Worm (Caenorhabditis elegans) whole organism, mixed stage, embryonic: ENCODE measurements around the gene T16G12.10.

Source experiments
- M03D4.4 ChIP-seq: sonication (generic microtip); optimal IDR thresholded peaks from 2 replicates; lab custom pipeline; 2017; ENCODE audit warnings: mild to moderate bottlenecking, missing genetic modification characterization, missing compliant biosample characterization
- bed-3 ChIP-seq: fragments of 200-800 bp; sonication (Bioruptor generic); optimal IDR thresholded peaks from 3 replicates; lab custom pipeline; 2018; ENCODE audit warnings: mild to moderate bottlenecking, missing genetic modification characterization, moderate library complexity, missing compliant biosample characterization
- blmp-1 ChIP-seq: fragments of 150-350 bp; optimal IDR thresholded peaks from 2 replicates; lab custom pipeline; 2014; ENCODE audit warnings: missing biosample characterization, missing genetic modification characterization
- ceh-39 ChIP-seq: fragments of 150-350 bp; optimal IDR thresholded peaks from 2 replicates; lab custom pipeline; 2014; ENCODE audit warnings: missing biosample characterization, missing genetic modification characterization
- ceh-43 ChIP-seq: fragments of 200-800 bp; sonication (Bioruptor generic); optimal IDR thresholded peaks from 2 replicates; lab custom pipeline; 2018; ENCODE audit warnings: mild to moderate bottlenecking, missing genetic modification characterization, moderate library complexity, missing compliant biosample characterization
- ces-1 ChIP-seq: fragments of 150-350 bp; optimal IDR thresholded peaks from 2 replicates; lab custom pipeline; 2014; ENCODE audit warnings: missing biosample characterization, missing genetic modification reagents, missing genetic modification characterization
- drap-1 ChIP-seq: fragments of 200-800 bp; sonication (Bioruptor generic); optimal IDR thresholded peaks from 3 replicates; lab custom pipeline; 2018; ENCODE audit warnings: mild to moderate bottlenecking, missing genetic modification characterization, missing compliant biosample characterization
- elt-1 ChIP-seq: sonication (generic microtip); optimal IDR thresholded peaks from 2 replicates; lab custom pipeline; 2017; ENCODE audit warnings: missing genetic modification characterization, mild to moderate bottlenecking, missing compliant biosample characterization, antibody characterized with exemption, moderate library complexity, borderline replicate concordance; ENCODE audit not compliant: insufficient read depth
- elt-3 ChIP-seq: fragments of 150-350 bp; optimal IDR thresholded peaks from 2 replicates; lab custom pipeline; 2014; ENCODE audit warnings: missing biosample characterization, missing genetic modification characterization
- flh-1 ChIP-seq: fragments of 200-800 bp; sonication (Bioruptor generic); optimal IDR thresholded peaks from 2 replicates; lab custom pipeline; 2018; ENCODE audit warnings: mild to moderate bottlenecking, missing genetic modification characterization, moderate library complexity, missing compliant biosample characterization
- hlh-1 ChIP-seq: fragments of 150-350 bp; optimal IDR thresholded peaks from 2 replicates; lab custom pipeline; 2014; ENCODE audit warnings: missing biosample characterization, missing genetic modification reagents, missing genetic modification characterization
- lin-13 ChIP-seq: fragments of 150-350 bp; optimal IDR thresholded peaks from 2 replicates; lab custom pipeline; 2014; ENCODE audit warnings: missing biosample characterization, missing genetic modification characterization
- lin-32 ChIP-seq: fragments of 200-800 bp; sonication (Bioruptor generic); optimal IDR thresholded peaks from 2 replicates; lab custom pipeline; 2018; ENCODE audit warnings: mild to moderate bottlenecking, missing genetic modification characterization, missing compliant biosample characterization
- lsy-2 ChIP-seq: fragments of 150-350 bp; optimal IDR thresholded peaks from 2 replicates; lab custom pipeline; 2014; ENCODE audit warnings: missing biosample characterization, missing genetic modification characterization
- mab-5 ChIP-seq: fragments of 150-350 bp; optimal IDR thresholded peaks from 2 replicates; lab custom pipeline; 2014; ENCODE audit warnings: missing biosample characterization, missing genetic modification characterization
- nhr-12 ChIP-seq: fragments of 150-350 bp; optimal IDR thresholded peaks from 2 replicates; lab custom pipeline; 2014; ENCODE audit warnings: missing biosample characterization, missing genetic modification characterization
- nhr-2 ChIP-seq: fragments of 150-350 bp; optimal IDR thresholded peaks from 2 replicates; lab custom pipeline; 2014; ENCODE audit warnings: missing biosample characterization, missing genetic modification characterization
- nhr-237 ChIP-seq: fragments of 150-350 bp; optimal IDR thresholded peaks from 2 replicates; lab custom pipeline; 2014; ENCODE audit warnings: missing biosample characterization, missing genetic modification characterization
- nhr-28 ChIP-seq: fragments of 150-350 bp; optimal IDR thresholded peaks from 2 replicates; lab custom pipeline; 2014; ENCODE audit warnings: missing biosample characterization, missing genetic modification characterization
- nhr-76 ChIP-seq: sonication (generic microtip); optimal IDR thresholded peaks from 2 replicates; lab custom pipeline; 2017; ENCODE audit warnings: missing biosample characterization, missing genetic modification characterization
- pha-4 ChIP-seq: fragments of 150-350 bp; optimal IDR thresholded peaks from 2 replicates; lab custom pipeline; 2018; ENCODE audit warnings: missing biosample characterization, missing genetic modification reagents, missing genetic modification characterization
- sem-2 ChIP-seq: fragments of 200-800 bp; sonication (Bioruptor generic); optimal IDR thresholded peaks from 2 replicates; lab custom pipeline; 2018; ENCODE audit warnings: mild to moderate bottlenecking, missing genetic modification characterization, missing compliant biosample characterization
- snpc-4 ChIP-seq: fragments of 150-350 bp; optimal IDR thresholded peaks from 2 replicates; lab custom pipeline; 2014; ENCODE audit warnings: missing biosample characterization, missing genetic modification characterization
- sptf-1 ChIP-seq: sonication (generic microtip); optimal IDR thresholded peaks from 2 replicates; lab custom pipeline; 2017; ENCODE audit warnings: mild to moderate bottlenecking, missing genetic modification characterization, moderate library complexity, missing compliant biosample characterization
- tbx-8 ChIP-seq: fragments of 200-800 bp; sonication (Bioruptor generic); optimal IDR thresholded peaks from 2 replicates; lab custom pipeline; 2018; ENCODE audit warnings: mild to moderate bottlenecking, missing genetic modification characterization, moderate library complexity, missing compliant biosample characterization
- unc-120 ChIP-seq: sonication (generic microtip); optimal IDR thresholded peaks from 2 replicates; lab custom pipeline; 2017; ENCODE audit warnings: missing genetic modification characterization, missing compliant biosample characterization; ENCODE audit not compliant: poor library complexity, severe bottlenecking
- unc-62 ChIP-seq: fragments of 150-350 bp; optimal IDR thresholded peaks from 2 replicates; lab custom pipeline; 2014; ENCODE audit warnings: missing biosample characterization, missing genetic modification reagents, missing genetic modification characterization
- zip-8 ChIP-seq: fragments of 150-350 bp; optimal IDR thresholded peaks from 2 replicates; lab custom pipeline; 2014; ENCODE audit warnings: missing biosample characterization, missing genetic modification characterization
- ztf-11 ChIP-seq: fragments of 150-350 bp; optimal IDR thresholded peaks from 2 replicates; lab custom pipeline; 2014; ENCODE audit warnings: missing biosample characterization, missing genetic modification characterization

T16G12.10 gene

ce11 chrIII:10035783-10036182 is 20.1 kb downstream of the T16G12.10 start, which contains the start of gene xbx-3:
xbx-3 (plus strand) TSS chrIII:10035945.
- TF ChIP-seq bed-3 (GFP tag; lab: Kevin White, UChicago) (no peak), nhr-28 (no peak), snpc-4 (tag; lab: Kevin White, UChicago) (no peak), lsy-2 (tag; lab: Kevin White, UChicago) (no peak), mab-5 (tag; lab: Kevin White, UChicago) (no peak), zip-8 (no peak), hlh-1 (tag; lab: Kevin White, UChicago) (no peak), drap-1 (GFP tag; lab: Kevin White, UChicago) (no peak), lin-13 (tag; lab: Kevin White, UChicago) (no peak), lin-32 (GFP tag; lab: Kevin White, UChicago) (no peak), nhr-237 (tag; lab: Kevin White, UChicago) (no peak), ceh-43 (GFP tag; lab: Kevin White, UChicago) (no peak), ztf-11 (tag; lab: Kevin White, UChicago) (no peak), nhr-2 (tag; lab: Kevin White, UChicago) (no peak), sem-2 (GFP tag; lab: Kevin White, UChicago) (no peak), nhr-12 (no peak), unc-62 (no peak)

- TF ChIP-seq bed-3 (GFP tag; lab: Kevin White, UChicago) (no peak), nhr-76 (tag; lab: Kevin White, UChicago) (no peak)
- TF ChIP-seq, all 35 proteins: peak for 0
These were observed 22.1 kb downstream of the T16G12.10 start, which contains the start of gene M04D8.8 for ce11 chrIII:10033881-10034280. M04D8.8 (plus strand) TSS chrIII:10034181.

DNA sequence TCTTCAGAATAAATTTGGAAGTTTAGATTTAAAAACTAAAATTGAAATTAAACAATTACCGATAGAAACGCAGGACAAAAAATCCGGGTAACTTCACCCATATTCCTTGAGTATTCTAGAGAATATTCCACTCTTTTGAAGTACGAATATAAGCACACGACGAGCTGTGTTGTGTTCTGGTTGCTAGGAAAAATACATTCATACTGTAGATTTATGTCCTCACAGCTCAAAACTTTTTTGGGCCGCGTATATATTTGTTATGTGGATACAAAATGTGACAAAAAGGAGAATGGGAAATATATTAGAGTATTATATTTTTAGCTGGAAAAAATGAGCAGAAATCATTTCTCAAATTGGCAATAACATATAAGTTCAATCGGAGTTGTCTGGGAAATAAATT is 22.7 kb downstream of the T16G12.10 start, which contains the start of gene M04D8.5:
TSS of gene M04D8.5 (minus strand) at position 101 of the 400 bp plus-strand sequence.
- TF ChIP-seq mab-5 (tag; lab: Kevin White, UChicago) (no peak), lsy-2 (tag; lab: Kevin White, UChicago) (no peak), hlh-1 (tag; lab: Kevin White, UChicago) (no peak), pha-4 (no peak), flh-1 (GFP tag; lab: Kevin White, UChicago) (no peak), snpc-4 (tag; lab: Kevin White, UChicago) (no peak), ces-1 (no peak), elt-3 (tag; lab: Kevin White, UChicago) (no peak), ceh-43 (GFP tag; lab: Kevin White, UChicago) (no peak), sptf-1 (no peak), lin-32 (GFP tag; lab: Kevin White, UChicago) (no peak), nhr-2 (tag; lab: Kevin White, UChicago) (no peak), zip-8 (no peak), sem-2 (GFP tag; lab: Kevin White, UChicago) (no peak), ztf-11 (tag; lab: Kevin White, UChicago) (no peak), unc-120 (no peak), nhr-28 (no peak), tbx-8 (GFP tag; lab: Kevin White, UChicago) (no peak), elt-1 (tag; lab: Kevin White, UChicago) (no peak)
- TF ChIP-seq, all 35 proteins: peak for 0

DNA sequence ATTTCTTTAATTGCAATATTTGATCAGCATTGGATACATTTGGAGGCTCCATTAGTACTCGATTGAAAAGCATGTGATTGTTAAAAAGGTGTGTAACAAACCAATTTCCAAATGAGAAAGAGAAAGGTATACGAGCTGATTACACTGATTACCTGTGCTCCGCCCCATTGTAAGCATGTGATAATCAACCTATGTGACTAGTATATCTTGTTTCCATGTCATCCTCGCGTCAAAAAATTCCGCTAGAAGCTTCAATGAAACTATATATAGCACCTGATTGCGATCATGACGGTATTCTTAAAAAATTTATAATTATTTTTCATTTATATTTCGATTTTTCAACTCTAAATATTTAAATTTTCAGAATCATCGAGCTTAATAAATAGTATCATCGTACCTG is 25.4 kb downstream of the T16G12.10 start, which contains the start of gene M04D8.4:
TSS of gene M04D8.4 (minus strand) at position 101 of the 400 bp plus-strand sequence.
- TF ChIP-seq drap-1 (GFP tag; lab: Kevin White, UChicago) (no peak), pha-4 (no peak), lin-32 (GFP tag; lab: Kevin White, UChicago) (no peak), blmp-1 (tag; lab: Kevin White, UChicago) (no peak), unc-120 (no peak), unc-62 (no peak), lin-13 (tag; lab: Kevin White, UChicago) (no peak), nhr-76 (tag; lab: Kevin White, UChicago) (no peak), ces-1 (no peak), flh-1 (GFP tag; lab: Kevin White, UChicago) (no peak), ceh-39 (tag; lab: Kevin White, UChicago) (no peak), bed-3 (GFP tag; lab: Kevin White, UChicago) (no peak), elt-1 (tag; lab: Kevin White, UChicago) (no peak)

DNA sequence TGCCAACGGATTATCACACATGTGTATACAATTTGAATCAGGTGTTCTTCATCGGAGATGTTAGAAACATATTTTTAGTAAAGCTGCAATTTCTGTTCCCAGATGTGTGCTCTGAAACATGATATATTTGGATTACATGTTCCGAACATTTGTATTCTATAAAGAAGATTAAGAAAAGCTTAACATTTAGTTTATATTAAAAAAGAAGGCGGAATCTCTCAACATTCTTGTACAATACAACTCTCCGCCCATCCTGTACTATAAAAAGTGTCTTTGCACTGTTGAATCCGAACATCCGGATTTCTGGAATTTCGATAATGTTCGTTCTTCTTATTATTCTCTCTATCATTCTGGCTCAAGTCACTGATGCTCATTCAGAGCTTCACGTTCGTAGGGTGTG is 28.0 kb downstream of the T16G12.10 start, which contains the start of gene ins-23:
TSS of gene ins-23 (plus strand) at position 301 of the 400 bp plus-strand sequence.
- TF ChIP-seq unc-62 (no peak), M03D4.4 (tag; lab: Kevin White, UChicago) (no peak)
- TF ChIP-seq, all 35 proteins: peak for 0
